In the genomic region with DNA sequence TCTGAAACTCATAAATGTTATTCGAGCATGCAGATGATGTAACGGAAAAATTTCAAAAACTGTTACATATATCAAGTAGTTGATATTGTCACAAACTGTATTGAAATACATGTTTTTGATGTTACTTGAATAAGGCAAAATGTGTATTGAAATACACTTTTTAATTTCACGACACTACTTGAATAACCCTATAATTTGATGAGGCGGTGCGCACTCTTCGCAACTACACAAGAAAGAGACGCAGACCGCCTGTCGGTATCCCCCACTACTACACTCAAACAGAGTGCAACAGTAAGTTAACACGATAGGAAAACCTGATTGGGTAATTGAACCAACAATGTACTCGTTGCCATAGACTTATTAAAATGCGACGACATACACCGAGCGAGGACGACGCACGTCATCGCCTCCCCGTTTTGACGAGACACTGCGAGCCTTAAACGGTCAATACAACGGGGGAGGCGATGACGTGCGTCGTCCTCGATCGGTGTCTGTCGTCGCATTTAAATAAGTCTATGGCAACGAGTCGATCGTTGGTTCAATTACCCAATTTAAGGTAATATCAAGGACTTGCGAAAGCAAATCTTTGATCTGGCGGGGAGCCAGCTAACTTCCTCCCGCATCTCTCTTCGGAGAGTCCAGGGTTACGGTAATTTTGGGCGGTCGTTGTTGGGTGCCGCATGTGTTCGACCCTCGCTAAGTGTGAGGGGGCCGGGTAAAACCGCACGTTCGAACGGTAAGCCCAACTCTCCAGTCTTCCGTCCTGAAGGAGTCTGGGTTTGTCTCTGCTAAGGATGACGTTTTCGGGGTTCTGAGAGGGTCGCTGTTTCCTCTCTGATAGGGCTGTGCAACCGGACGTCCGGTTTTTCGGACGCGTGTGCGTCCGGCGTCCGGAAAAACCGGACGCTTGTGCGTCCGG, we compare ENCODE assay signal across 5 worm cellular contexts.
TF ChIP-seq lines count a peak whose summit lies in the region.

No protein-coding gene starts in this region.

TF ChIP-seq in whole organism, L1 larva, 84 proteins besides CTCF, POLR2A, EP300 and RAD21:
- TF ChIP-seq grh-1 (GFP tag; IDR thresholded peaks at IDR 0.05; lab: Robert Waterston, UW) (peak; percentile 49; the same call in 1 of the 2 replicates), efl-1 (optimal IDR thresholded peaks at IDR 0.05; lab: Kevin White, UChicago) (no peak), efl-1 (GFP tag; optimal IDR thresholded peaks at IDR 0.05 in 1 of 2; lab: Kevin White, UChicago) (peak in 1 of 2 experiments; percentile 85), lin-35 (GFP tag; optimal IDR thresholded peaks at IDR 0.05; lab: Kevin White, UChicago) (no peak), pax-3 (tag; optimal IDR thresholded peaks at IDR 0.05; lab: Kevin White, UChicago) (no peak), hlh-17 (GFP tag; optimal IDR thresholded peaks at IDR 0.05; lab: Kevin White, UChicago; ENCODE audit: borderline replicate concordance) (no peak), elt-2 (tag; optimal IDR thresholded peaks at IDR 0.05; lab: Kevin White, UChicago) (no peak), nhr-85 (tag; lab: Kevin White, UChicago) (peak; percentile 59), unc-62 (GFP tag; optimal IDR thresholded peaks at IDR 0.05; lab: Kevin White, UChicago) (no peak), snpc-4 (tag; optimal IDR thresholded peaks at IDR 0.05; lab: Kevin White, UChicago) (peak; percentile 93), swsn-7 (tag; optimal IDR thresholded peaks at IDR 0.05; lab: Kevin White, UChicago) (peak; percentile 13), alr-1 (tag; optimal IDR thresholded peaks at IDR 0.05; lab: Kevin White, UChicago; ENCODE audit: borderline replicate concordance) (no peak), nhr-90 (tag; optimal IDR thresholded peaks at IDR 0.05; lab: Kevin White, UChicago; ENCODE audit: poor library complexity) (no peak)
TF ChIP-seq in whole organism, L1 larva: peak in this region for 5.

TF ChIP-seq in whole organism, L2 larva, 48 proteins besides CTCF, POLR2A, EP300 and RAD21:
- TF ChIP-seq crh-2 (tag; optimal IDR thresholded peaks at IDR 0.05; lab: Kevin White, UChicago) (no peak), blmp-1 (tag; optimal IDR thresholded peaks at IDR 0.05; lab: Kevin White, UChicago; ENCODE audit: insufficient read depth) (no peak), snpc-4 (tag; optimal IDR thresholded peaks at IDR 0.05; lab: Kevin White, UChicago) (peak; percentile 77), egl-27 (tag; optimal IDR thresholded peaks at IDR 0.05; lab: Kevin White, UChicago) (no peak), gmeb-1 (tag; optimal IDR thresholded peaks at IDR 0.05; lab: Kevin White, UChicago) (no peak), mbf-1 (tag; optimal IDR thresholded peaks at IDR 0.05; lab: Kevin White, UChicago) (no peak), nhr-23 (tag; optimal IDR thresholded peaks at IDR 0.05; lab: Kevin White, UChicago) (no peak)

TF ChIP-seq in whole organism, L3 larva, 47 proteins besides CTCF, POLR2A, EP300 and RAD21:
- TF ChIP-seq snpc-4 (tag; optimal IDR thresholded peaks at IDR 0.05; lab: Kevin White, UChicago) (peak; percentile 62), nhr-23 (tag; optimal IDR thresholded peaks at IDR 0.05; lab: Kevin White, UChicago) (no peak), sea-2 (GFP tag; optimal IDR thresholded peaks at IDR 0.05; lab: Kevin White, UChicago) (no peak)

TF ChIP-seq in whole organism, L4 larva, 104 proteins besides CTCF, POLR2A, EP300 and RAD21:
- TF ChIP-seq nhr-41 (GFP tag; IDR thresholded peaks at IDR 0.05; lab: Robert Waterston, UW) (no peak), snpc-1.2 (GFP tag; IDR thresholded peaks at IDR 0.05; lab: Robert Waterston, UW) (peak; percentile 78), zfp-2 (tag; optimal IDR thresholded peaks at IDR 0.05; lab: Kevin White, UChicago) (no peak), hmg-1.1 (GFP tag; IDR thresholded peaks at IDR 0.05; lab: Robert Waterston, UW) (no peak), daf-16 (GFP tag; optimal IDR thresholded peaks at IDR 0.05; lab: Kevin White, UChicago) (no peak), daf-16 (tag; optimal IDR thresholded peaks at IDR 0.05; lab: Kevin White, UChicago) (no peak), mdt-29 (GFP tag; IDR thresholded peaks at IDR 0.05; lab: Robert Waterston, UW) (0 out of 2 replicates have a peak, but pooled peaks have one; percentile 6), vab-7 (GFP tag; IDR thresholded peaks at IDR 0.05; lab: Robert Waterston, UW) (no peak), dve-1 (tag; optimal IDR thresholded peaks at IDR 0.05; lab: Kevin White, UChicago; ENCODE audit: insufficient read depth) (peak; percentile 2), hlh-30 (tag; optimal IDR thresholded peaks at IDR 0.05; lab: Kevin White, UChicago; ENCODE audit: insufficient read depth) (no peak), Y48G9A.11 (GFP tag; IDR thresholded peaks at IDR 0.05; lab: Robert Waterston, UW) (no peak), egl-43 (GFP tag; IDR thresholded peaks at IDR 0.05; lab: Robert Waterston, UW) (peak; percentile 59; the same call in 1 of the 2 replicates), skn-1 (tag; optimal IDR thresholded peaks at IDR 0.05; lab: Kevin White, UChicago) (no peak), lim-7 (GFP tag; IDR thresholded peaks at IDR 0.05; lab: Robert Waterston, UW) (0 out of 2 replicates have a peak, but pooled peaks have one; percentile 16), unc-62 (GFP tag; optimal IDR thresholded peaks at IDR 0.05 in 1 of 2; lab: Kevin White, UChicago) (no peak), unc-62 (tag; optimal IDR thresholded peaks at IDR 0.05; lab: Kevin White, UChicago) (no peak), ces-1 (GFP tag; optimal IDR thresholded peaks at IDR 0.05; lab: Kevin White, UChicago) (no peak), set-16 (GFP tag; IDR thresholded peaks at IDR 0.05; lab: Robert Waterston, UW) (peak; percentile 47; the same call in 1 of the 2 replicates)

TF ChIP-seq in whole organism, young adult, 124 proteins besides CTCF, POLR2A, EP300 and RAD21 (continues in another document):
- no peak for TF ChIP-seq ZK185.1 (tag; optimal IDR thresholded peaks at IDR 0.05; lab: Kevin White, UChicago; ENCODE audit: poor library complexity, severe bottlenecking)
- TF ChIP-seq tlf-1 (GFP tag; optimal IDR thresholded peaks at IDR 0.05; lab: Kevin White, UChicago), result no peak
- TF ChIP-seq snpc-1.1 (tag; optimal IDR thresholded peaks at IDR 0.05; lab: Kevin White, UChicago; ENCODE audit: insufficient read depth), result peak; percentile 76
- TF ChIP-seq somi-1 (GFP tag; optimal IDR thresholded peaks at IDR 0.05; lab: Kevin White, UChicago), result no peak
- TF ChIP-seq Y56A3A.18 (GFP tag; IDR thresholded peaks at IDR 0.05; lab: Robert Waterston, UW), result no peak
- no peak for TF ChIP-seq mel-28 (tag; optimal IDR thresholded peaks at IDR 0.05; lab: Kevin White, UChicago; ENCODE audit: borderline replicate concordance)
- no peak for TF ChIP-seq F52B5.7 (tag; optimal IDR thresholded peaks at IDR 0.05; lab: Kevin White, UChicago)
- no peak for TF ChIP-seq F37B4.10 (GFP tag; IDR thresholded peaks at IDR 0.05; lab: Robert Waterston, UW)
- no peak for TF ChIP-seq F33H1.4 (GFP tag; IDR thresholded peaks at IDR 0.05; lab: Robert Waterston, UW)
- no peak for TF ChIP-seq T26A5.8 (tag; optimal IDR thresholded peaks at IDR 0.05; lab: Kevin White, UChicago)
- no peak for TF ChIP-seq K12H6.12 (tag; optimal IDR thresholded peaks at IDR 0.05; lab: Kevin White, UChicago)
- no peak for TF ChIP-seq lag-1 (GFP tag; IDR thresholded peaks at IDR 0.05; lab: Robert Waterston, UW)
- TF ChIP-seq attf-5 (GFP tag; optimal IDR thresholded peaks at IDR 0.05; lab: Kevin White, UChicago), result no peak
- TF ChIP-seq hsf-1 (GFP tag; IDR thresholded peaks at IDR 0.05; lab: Robert Waterston, UW), result peak; percentile 41; the same call in 1 of the 2 replicates
- no peak for TF ChIP-seq hlh-12 (tag; optimal IDR thresholded peaks at IDR 0.05; lab: Kevin White, UChicago)
- TF ChIP-seq tbp1 (GFP tag; optimal IDR thresholded peaks at IDR 0.05; lab: Kevin White, UChicago), result no peak
- TF ChIP-seq lin-35 (GFP tag; optimal IDR thresholded peaks at IDR 0.05; lab: Kevin White, UChicago), result no peak
- no peak for TF ChIP-seq rec-8 (tag; optimal IDR thresholded peaks at IDR 0.05; lab: Kevin White, UChicago)
- no peak for TF ChIP-seq gei-17 (GFP tag; optimal IDR thresholded peaks at IDR 0.05; lab: Kevin White, UChicago)
- TF ChIP-seq cebp-2 (GFP tag; IDR thresholded peaks at IDR 0.05; lab: Robert Waterston, UW), result no peak
- 0 out of 2 replicates have a peak, but pooled peaks have one; percentile 6 for TF ChIP-seq aptf-2 (GFP tag; conservative IDR thresholded peaks at IDR 0.05; lab: Robert Waterston, UW)
- TF ChIP-seq madf-3 (GFP tag; IDR thresholded peaks at IDR 0.05; lab: Robert Waterston, UW), result 0 out of 2 replicates have a peak, but pooled peaks have one; percentile 7
- no peak for TF ChIP-seq Y53G8AR.9 (GFP tag; conservative IDR thresholded peaks at IDR 0.05; lab: Robert Waterston, UW)
- TF ChIP-seq zim-3 (tag; optimal IDR thresholded peaks at IDR 0.05; lab: Kevin White, UChicago), result no peak
- TF ChIP-seq lin-26 (GFP tag; IDR thresholded peaks at IDR 0.05; lab: Robert Waterston, UW), result peak; percentile 55; the same call in 1 of the 2 replicates
- no peak for TF ChIP-seq B0035.1 (tag; optimal IDR thresholded peaks at IDR 0.05; lab: Kevin White, UChicago)
- no peak for TF ChIP-seq F39B2.1 (GFP tag; IDR thresholded peaks at IDR 0.05; lab: Robert Waterston, UW)
- TF ChIP-seq F57C9.4 (tag; optimal IDR thresholded peaks at IDR 0.05; lab: Kevin White, UChicago), result no peak
- no peak for TF ChIP-seq B0336.3 (GFP tag; IDR thresholded peaks at IDR 0.05; lab: Robert Waterston, UW)
- TF ChIP-seq ekl-4 (GFP tag; IDR thresholded peaks at IDR 0.05; lab: Robert Waterston, UW), result no peak
- no peak for TF ChIP-seq nfya-2 (GFP tag; IDR thresholded peaks at IDR 0.05; lab: Robert Waterston, UW)
- TF ChIP-seq nhr-27 (tag; optimal IDR thresholded peaks at IDR 0.05; lab: Kevin White, UChicago), result no peak
- peak; percentile 94 for TF ChIP-seq attf-6 (GFP tag; IDR thresholded peaks at IDR 0.05; lab: Robert Waterston, UW)
- no peak for TF ChIP-seq sea-2 (GFP tag; IDR thresholded peaks at IDR 0.05; lab: Robert Waterston, UW)
- no peak for TF ChIP-seq F57A8.1 (GFP tag; optimal IDR thresholded peaks at IDR 0.05; lab: Kevin White, UChicago)
- no peak for TF ChIP-seq lsl-1 (GFP tag; optimal IDR thresholded peaks at IDR 0.05; lab: Kevin White, UChicago)
- TF ChIP-seq ceh-40 (GFP tag; IDR thresholded peaks at IDR 0.05; lab: Robert Waterston, UW), result no peak
- TF ChIP-seq madf-6 (GFP tag; IDR thresholded peaks at IDR 0.05; lab: Robert Waterston, UW), result 0 out of 2 replicates have a peak, but pooled peaks have one; percentile 10
- TF ChIP-seq pbrm-1 (GFP tag; IDR thresholded peaks at IDR 0.05; lab: Robert Waterston, UW), result peak; percentile 73
- TF ChIP-seq ztf-28 (GFP tag; IDR thresholded peaks at IDR 0.05; lab: Robert Waterston, UW), result no peak
- TF ChIP-seq lin-54 (GFP tag; optimal IDR thresholded peaks at IDR 0.05; lab: Kevin White, UChicago), result no peak
- no peak for TF ChIP-seq egrh-3 (GFP tag; IDR thresholded peaks at IDR 0.05; lab: Robert Waterston, UW)
- no peak for TF ChIP-seq mes-4 (tag; optimal IDR thresholded peaks at IDR 0.05; lab: Kevin White, UChicago)
